Worm (Caenorhabditis elegans): ENCODE results near the gene M03F8.6.

M03F8.6 gene

ce11 chrV:5928006-5928405 lies 26.6 kb downstream of the M03F8.6 start:
- TF ChIP-seq zfp-2 (tag; optimal IDR thresholded peaks at IDR 0.05) (no peak), aha-1 (tag) (peak; percentile 50), lin-1 (GFP tag; IDR thresholded peaks at IDR 0.05) (no peak)

- no peak for TF ChIP-seq mep-1 (tag; optimal IDR thresholded peaks at IDR 0.05)
- TF ChIP-seq mxl-3 (GFP tag; optimal IDR thresholded peaks at IDR 0.05) = no peak
Measured at ce11 chrV:5927347-5927746, 27.3 kb downstream of the M03F8.6 start, which contains the start of gene srsx-17. Gene srsx-17 (plus strand): TSS chrV:5927647.

- TF ChIP-seq attf-4 (tag; optimal IDR thresholded peaks at IDR 0.05) (no peak), nhr-111 (GFP tag; optimal IDR thresholded peaks at IDR 0.05) (no peak), rbr-2 (tag; optimal IDR thresholded peaks at IDR 0.05) (no peak), hmg-1.1 (GFP tag; IDR thresholded peaks at IDR 0.05) (no peak), ceh-62 (tag; optimal IDR thresholded peaks at IDR 0.05) (no peak), mxl-2 (GFP tag; conservative IDR thresholded peaks at IDR 0.05) (no peak), lin-15B (tag; optimal IDR thresholded peaks at IDR 0.05) (no peak), lin-13 (GFP tag; optimal IDR thresholded peaks at IDR 0.05) (no peak), zfp-2 (tag; optimal IDR thresholded peaks at IDR 0.05) (no peak), F26F4.8 (GFP tag; conservative IDR thresholded peaks at IDR 0.05) (no peak), Y48G9A.11 (GFP tag; IDR thresholded peaks at IDR 0.05) (no peak), set-16 (GFP tag; IDR thresholded peaks at IDR 0.05) (no peak)
Measured at ce11 chrV:5922236-5922635, 32.4 kb downstream of the M03F8.6 start, which contains the start of gene srsx-18. Gene srsx-18 (plus strand): TSS chrV:5922536.

- TF ChIP-seq F44E2.7 (GFP tag; IDR thresholded peaks at IDR 0.05) (no peak), ZK546.5 (tag; optimal IDR thresholded peaks at IDR 0.05) (no peak), zfp-3 (GFP tag; conservative IDR thresholded peaks at IDR 0.05) (no peak), daf-19 (GFP tag; conservative IDR thresholded peaks at IDR 0.05) (no peak), nhr-111 (GFP tag; optimal IDR thresholded peaks at IDR 0.05) (no peak), aha-1 (tag) (no peak), ceh-44 (GFP tag; IDR thresholded peaks at IDR 0.05) (no peak), daf-8 (GFP tag; IDR thresholded peaks at IDR 0.05) (no peak), nhr-102 (tag; optimal IDR thresholded peaks at IDR 0.05) (no peak), dmd-6 (GFP tag; IDR thresholded peaks at IDR 0.05) (no peak)
Measured at ce11 chrV:5921761-5922160, 32.9 kb downstream of the M03F8.6 start.

- TF ChIP-seq nhr-42 (GFP tag; IDR thresholded peaks at IDR 0.05) (no peak), php-3 (GFP tag; IDR thresholded peaks at IDR 0.05) (no peak), dpl-1 (GFP tag; optimal IDR thresholded peaks at IDR 0.05) (no peak), nhr-41 (GFP tag; IDR thresholded peaks at IDR 0.05) (no peak), nhr-111 (GFP tag; optimal IDR thresholded peaks at IDR 0.05) (no peak), saeg-2 (GFP tag; IDR thresholded peaks at IDR 0.05) (no peak), lin-13 (GFP tag; optimal IDR thresholded peaks at IDR 0.05) (no peak), lin-15B (tag; optimal IDR thresholded peaks at IDR 0.05) (no peak)
Measured at ce11 chrV:5919887-5920286, 34.8 kb downstream of the M03F8.6 start, which contains the start of gene C04E6.12. Gene C04E6.12 (minus strand): TSS chrV:5919987.

ce11 chrV:5917707-5918106 lies 36.9 kb downstream of the M03F8.6 start, which contains the start of gene lrpr-1:
Gene lrpr-1 (minus strand): TSS chrV:5917891.
- TF ChIP-seq mxl-2 (GFP tag; conservative IDR thresholded peaks at IDR 0.05) = 0 out of 2 replicates have a peak, but pooled peaks have one; percentile 49
- no peak for TF ChIP-seq mep-1 (tag; optimal IDR thresholded peaks at IDR 0.05)
- TF ChIP-seq nhr-11 (tag; optimal IDR thresholded peaks at IDR 0.05) = peak; percentile 43
- peak; percentile 97 for TF ChIP-seq ZK337.2 (GFP tag; IDR thresholded peaks at IDR 0.05)
- 0 out of 4 replicates have a peak, but pooled peaks of 1 of the 2 experiments have one; percentile 81 for TF ChIP-seq madf-5 (GFP tag; IDR thresholded peaks at IDR 0.05)
- TF ChIP-seq ceh-20 (GFP tag; IDR thresholded peaks at IDR 0.05) = peak; percentile 78
- TF ChIP-seq Y48G9A.11 (GFP tag; IDR thresholded peaks at IDR 0.05) = peak; percentile 93
- peak; percentile 3 for TF ChIP-seq fkh-10 (GFP tag; optimal IDR thresholded peaks at IDR 0.05)
- TF ChIP-seq sdz-12 (GFP tag; optimal IDR thresholded peaks at IDR 0.05) = no peak
- peak; percentile 91 for TF ChIP-seq dmd-9 (GFP tag; IDR thresholded peaks at IDR 0.05)
- TF ChIP-seq F10B5.3 (tag; optimal IDR thresholded peaks at IDR 0.05) = peak; percentile 55
- TF ChIP-seq T20F7.1 (GFP tag; optimal IDR thresholded peaks at IDR 0.05) = peak; percentile 81
- TF ChIP-seq nhr-41 (GFP tag; IDR thresholded peaks at IDR 0.05) = no peak
- peak in 1 of 2 experiments; percentile 92 for TF ChIP-seq hif-1 (tag; optimal IDR thresholded peaks at IDR 0.05)
- no peak for TF ChIP-seq zip-2 (tag; optimal IDR thresholded peaks at IDR 0.05)
- peak; percentile 92 for TF ChIP-seq unc-130 (GFP tag; optimal IDR thresholded peaks at IDR 0.05)
- peak; percentile 65 for TF ChIP-seq rbr-2 (tag; optimal IDR thresholded peaks at IDR 0.05)
- TF ChIP-seq dpl-1 (GFP tag; optimal IDR thresholded peaks at IDR 0.05) = peak; percentile 99
- no peak for TF ChIP-seq lin-38 (GFP tag; IDR thresholded peaks at IDR 0.05)
